Worm (Caenorhabditis elegans) whole organism, L1 larva: ENCODE data around the gene hdl-1.

Experiments used
- aly-2 ChIP-seq: fragments of 150-350 bp; optimal IDR thresholded peaks from 2 replicates; lab custom pipeline; 2014; ENCODE audit warnings: missing biosample characterization, missing genetic modification characterization
- ama-1 ChIP-seq: fragments of 150-350 bp; optimal IDR thresholded peaks from 2 replicates; lab custom pipeline; 2014
- elt-2 ChIP-seq: sonication (generic microtip); optimal IDR thresholded peaks from 2 replicates; lab custom pipeline; 2016; ENCODE audit warnings: missing genetic modification characterization, mild to moderate bottlenecking, inconsistent platforms, missing compliant biosample characterization, missing genetic modification reagents
- grh-1 ChIP-seq: fragments of 200-800 bp; sonication (Bioruptor generic); IDR thresholded peaks from 2 replicates; pipeline ENCODE4 v1.3.6; 2022; ENCODE audit warnings: missing genetic modification reagents, missing genetic modification characterization, missing compliant biosample characterization
- hlh-4 ChIP-seq: sonication (generic microtip); optimal IDR thresholded peaks from 2 replicates; lab custom pipeline; 2016; ENCODE audit warnings: mild to moderate bottlenecking, missing genetic modification characterization, missing compliant biosample characterization
- nhr-12 ChIP-seq: sonication (generic microtip); optimal IDR thresholded peaks from 2 replicates; lab custom pipeline; 2017; ENCODE audit warnings: missing biosample characterization, missing genetic modification characterization
- snpc-4 ChIP-seq: fragments of 150-350 bp; optimal IDR thresholded peaks from 2 replicates; lab custom pipeline; 2014; ENCODE audit warnings: missing biosample characterization, missing genetic modification characterization

DNA sequence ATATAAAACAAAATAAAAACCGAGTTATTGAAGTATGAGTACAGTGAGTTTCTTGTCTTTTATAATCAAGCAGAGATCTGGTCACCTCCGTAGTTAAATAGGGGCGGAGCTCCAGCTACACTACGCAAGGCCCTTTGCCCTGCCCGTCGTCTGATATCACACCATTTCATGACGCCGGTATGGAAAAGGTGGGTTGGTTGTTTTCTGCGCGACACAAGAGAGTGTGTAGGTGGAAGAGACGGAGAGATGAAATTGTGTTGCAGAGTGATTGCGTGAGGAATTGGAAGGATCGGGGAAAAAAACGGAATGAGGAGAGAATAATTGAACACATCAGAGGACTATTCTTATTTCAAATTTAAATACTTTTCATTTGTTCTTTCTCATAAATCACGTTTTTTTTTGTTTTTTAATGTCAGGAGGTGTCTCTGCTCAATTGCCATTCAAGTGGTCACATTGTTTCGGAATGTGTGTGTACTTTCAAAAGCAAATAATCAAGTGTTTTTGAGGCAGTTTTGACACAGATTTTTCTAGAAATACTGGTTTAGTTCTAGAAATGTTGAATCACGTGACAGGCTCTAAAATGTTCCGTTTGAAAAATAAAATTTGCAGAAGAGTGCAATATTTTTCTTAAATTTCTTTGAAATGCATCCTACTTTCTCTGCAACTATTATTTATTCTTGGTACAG lies 33.7 kb downstream of the hdl-1 start, which contains the start of gene ZK822.9:
- no peak for TF ChIP-seq snpc-4 (tag; lab: Kevin White, UChicago)
- TF ChIP-seq aly-2, result no peak
- TF ChIP-seq nhr-12 (tag; lab: Kevin White, UChicago), result no peak
- no peak for TF ChIP-seq hlh-4 (tag; lab: Kevin White, UChicago)
- no peak for TF ChIP-seq ama-1 (lab: Kevin White, UChicago)
- peak; percentile 48 for TF ChIP-seq elt-2 (tag; lab: Kevin White, UChicago)
- TF ChIP-seq grh-1, result no peak
